Fruit fly (Drosophila melanogaster): Measurements from ENCODE around the gene sim.

- TF ChIP-seq GATAd (GFP tag; optimal IDR thresholded peaks at IDR 0.05): no peak
- no peak for TF ChIP-seq tai (GFP tag; optimal IDR thresholded peaks at IDR 0.05)
- no peak for TF ChIP-seq pan (optimal IDR thresholded peaks at IDR 0.05)
- no peak for TF ChIP-seq Hr78 (GFP tag; optimal IDR thresholded peaks at IDR 0.05)
- TF ChIP-seq Jra (GFP tag; optimal IDR thresholded peaks at IDR 0.05): no peak
- TF ChIP-seq Dfd (GFP tag; optimal IDR thresholded peaks at IDR 0.05): no peak
Measured at dm6 chr3R:13043857-13044256, 13.7 kb upstream of the sim start, which contains the start of gene CG45122.

All from whole organism, wandering third instar larva.